Worm (Caenorhabditis elegans): ENCODE results near the gene T01C4.8.

DNA sequence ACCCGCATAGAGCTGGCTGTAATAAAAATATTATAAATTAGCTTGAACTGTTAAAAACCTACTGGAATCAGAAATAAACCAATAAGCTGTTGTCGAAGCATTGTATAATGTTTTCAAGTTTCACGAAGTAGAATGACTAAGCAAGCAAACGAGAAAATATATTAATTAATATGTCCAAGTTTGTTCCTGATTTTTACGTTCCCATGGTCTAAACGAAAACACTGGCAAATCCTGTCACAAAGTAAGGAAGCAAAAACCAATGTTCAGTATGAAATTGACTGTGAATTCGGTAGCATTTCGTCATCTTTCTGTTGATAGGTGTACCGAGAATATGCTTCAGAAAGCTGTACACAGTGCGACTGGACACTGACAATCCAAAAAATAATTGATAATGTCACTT is 9.2 kb downstream of the T01C4.8 start, which contains the start of gene srx-34:
- TF ChIP-seq snpc-4 (tag; optimal IDR thresholded peaks at IDR 0.05) = no peak
- TF ChIP-seq sem-4 (tag; optimal IDR thresholded peaks at IDR 0.05) = no peak
- TF ChIP-seq fos-1 (tag; optimal IDR thresholded peaks at IDR 0.05) = no peak
- no peak for TF ChIP-seq unc-39 (tag; optimal IDR thresholded peaks at IDR 0.05)
- TF ChIP-seq blmp-1 (tag; optimal IDR thresholded peaks at IDR 0.05; ENCODE audit: insufficient read depth) = no peak
- no peak for TF ChIP-seq ZK546.5 (tag; optimal IDR thresholded peaks at IDR 0.05)
